Fruit fly (Drosophila melanogaster) whole organism: ENCODE data around the gene Sk1.

Experiments
- pan ChIP-seq: fragments of >200 bp; optimal IDR thresholded peaks from 2 replicates; lab custom pipeline; 2017
- psq ChIP-seq: fragments of >200 bp; optimal IDR thresholded peaks from 2 replicates; lab custom pipeline; 2017
- usp ChIP-seq: fragments of >200 bp; optimal IDR thresholded peaks from 2 replicates; lab custom pipeline; 2017; ENCODE audit warnings: missing biosample characterization, missing genetic modification characterization, mixed read lengths

dm6 chrX:11433930-11434329, 8.4 kb upstream of the Sk1 start:
- TF ChIP-seq psq (lab: Kevin White, UChicago), result no peak
- no peak for TF ChIP-seq usp (GFP tag; lab: Kevin White, UChicago)
- TF ChIP-seq pan (lab: Kevin White, UChicago), result no peak
